Worm (Caenorhabditis elegans): ENCODE measurements around the gene twk-16.

ce11 chrX:3111687-3112086 lies 30.8 kb downstream of the twk-16 start:
- TF ChIP-seq W03F9.2 (tag; optimal IDR thresholded peaks at IDR 0.05), result no peak
- no peak for TF ChIP-seq dao-5 (tag; optimal IDR thresholded peaks at IDR 0.05)

Measured in whole organism, L4/young adult.